Worm (Caenorhabditis elegans) whole organism, L1 larva: ENCODE data around the gene tag-234.

ENCODE experiments used
- dpl-1 ChIP-seq, 3 experiments: fragments of 150-350 bp in 2 of 3; sonication (generic microtip) in 1 of 3; optimal IDR thresholded peaks; 2 replicates each; lab custom pipeline; 2014 to 2017; ENCODE audit warnings: missing biosample characterization in 3 of 3, missing genetic modification characterization in 3 of 3, missing genetic modification reagents in 3 of 3
- fkh-8 ChIP-seq: sonication (generic microtip); optimal IDR thresholded peaks from 2 replicates; lab custom pipeline; 2016; ENCODE audit warnings: mild to moderate bottlenecking, missing genetic modification characterization, missing compliant biosample characterization
- lsy-2 ChIP-seq, 2 experiments: fragments of 150-350 bp; optimal IDR thresholded peaks; 2 replicates each; lab custom pipeline; 2014; ENCODE audit warnings: missing biosample characterization in 2 of 2, missing genetic modification characterization in 2 of 2
- nhr-237 ChIP-seq: fragments of 150-350 bp; optimal IDR thresholded peaks from 2 replicates; lab custom pipeline; 2014; ENCODE audit warnings: missing biosample characterization, missing genetic modification characterization
- nhr-28 ChIP-seq: fragments of 150-350 bp; optimal IDR thresholded peaks from 2 replicates; lab custom pipeline; 2014; ENCODE audit warnings: missing biosample characterization, missing genetic modification characterization
- snpc-4 ChIP-seq: fragments of 150-350 bp; optimal IDR thresholded peaks from 2 replicates; lab custom pipeline; 2014; ENCODE audit warnings: missing biosample characterization, missing genetic modification characterization

- TF ChIP-seq lsy-2 (tag; optimal IDR thresholded peaks at IDR 0.05; lab: Kevin White, UChicago) (no peak), nhr-237 (tag; lab: Kevin White, UChicago) (no peak), nhr-28 (no peak), fkh-8 (tag; lab: Kevin White, UChicago) (no peak), snpc-4 (no peak), dpl-1 (GFP tag; optimal IDR thresholded peaks at IDR 0.05; lab: Kevin White, UChicago) (no peak)
Observed at ce11 chrII:5829940-5830424, 34.0 kb upstream of the tag-234 start, which contains the start of gene col-74.
